Fruit fly (Drosophila melanogaster): ENCODE results near the gene RabGGTb.

The RabGGTb gene

DNA sequence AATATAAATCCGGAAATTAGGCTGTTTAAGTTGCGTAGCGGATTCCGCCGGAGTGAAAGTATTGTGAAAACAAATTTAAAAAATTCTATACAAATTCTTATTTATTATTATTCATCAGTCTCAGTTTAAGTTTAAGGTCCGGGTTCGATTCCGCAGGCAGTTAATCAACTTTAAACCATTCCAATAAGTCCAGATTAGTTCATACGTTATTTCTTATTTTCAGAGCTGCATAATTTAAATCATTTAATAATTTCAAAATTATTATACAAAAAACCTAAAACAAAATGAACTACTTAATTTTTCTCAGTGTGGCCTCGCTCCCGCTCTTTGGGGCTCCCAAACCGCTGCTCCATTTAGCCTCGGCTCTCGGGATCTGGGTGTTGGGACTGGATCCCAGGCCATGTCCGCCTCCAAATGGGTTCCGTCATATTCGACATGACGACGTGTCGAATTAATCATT lies 48.5 kb upstream of the RabGGTb start (continued):
- TF ChIP-seq CG9932 (GFP tag; IDR thresholded peaks at IDR 0.05) (peak; percentile 77), CG8478 (optimal IDR thresholded peaks at IDR 0.05) (no peak), CG5180 (GFP tag; optimal IDR thresholded peaks at IDR 0.05) (peak; percentile 77), da (GFP tag; optimal IDR thresholded peaks at IDR 0.05) (no peak), Doc3 (GFP tag; IDR thresholded peaks at IDR 0.05; ENCODE audit: partially characterized antibody) (no peak), bsh (GFP tag; optimal IDR thresholded peaks at IDR 0.05) (peak; percentile 85 to 93), CG5953 (GFP tag; IDR thresholded peaks at IDR 0.05) (no peak), crp (GFP tag; optimal IDR thresholded peaks at IDR 0.05) (peak in 1 of 2 experiments; percentile 48), Adf1 (GFP tag; IDR thresholded peaks at IDR 0.05) (peak; percentile 30; the same call in 1 of the 2 replicates), ci (GFP tag; IDR thresholded peaks at IDR 0.05) (peak; percentile 76), dati (GFP tag; IDR thresholded peaks at IDR 0.05) (0 out of 2 replicates have a peak, but pooled peaks have one; percentile 3), otp (GFP tag; IDR thresholded peaks at IDR 0.05) (peak; percentile 74; the same call in 1 of the 3 replicates), CG1792 (GFP tag; optimal IDR thresholded peaks at IDR 0.05) (no peak), CG14441 (GFP tag; IDR thresholded peaks at IDR 0.05) (peak; percentile 53), CG13123 (GFP tag; optimal IDR thresholded peaks at IDR 0.05) (peak; percentile 45), gt (GFP tag; IDR thresholded peaks at IDR 0.05) (peak; percentile 36; the same call in 1 of the 2 replicates), chif (GFP tag; optimal IDR thresholded peaks at IDR 0.05) (peak; percentile 36 to 81), CG8359 (GFP tag; optimal IDR thresholded peaks at IDR 0.05; ENCODE audit: borderline replicate concordance) (peak; percentile 83), CG2199 (GFP tag; IDR thresholded peaks at IDR 0.05) (no peak), Opbp (GFP tag; IDR thresholded peaks at IDR 0.05; ENCODE audit: partially characterized antibody) (no peak), sim (GFP tag; IDR thresholded peaks at IDR 0.05) (peak; percentile 36; the same call in 1 of the 2 replicates), crol (GFP tag; IDR thresholded peaks at IDR 0.05) (0 out of 2 replicates have a peak, but pooled peaks have one; percentile 1), CG7928 (GFP tag; optimal IDR thresholded peaks at IDR 0.05) (peak; percentile 68), CG14710 (tag; optimal IDR thresholded peaks at IDR 0.05) (peak; percentile 94), CG10565 (GFP tag; optimal IDR thresholded peaks at IDR 0.05) (peak; percentile 39), CG7556 (GFP tag; optimal IDR thresholded peaks at IDR 0.05) (peak; percentile 97), CG2875 (GFP tag; optimal IDR thresholded peaks at IDR 0.05) (peak; percentile 83), scrt (GFP tag; optimal IDR thresholded peaks at IDR 0.05) (peak; percentile 78), CG8281 (tag; optimal IDR thresholded peaks at IDR 0.05) (peak; percentile 69), CG14965 (GFP tag; optimal IDR thresholded peaks at IDR 0.05; ENCODE audit: borderline replicate concordance) (no peak), CG7839 (tag; optimal IDR thresholded peaks at IDR 0.05) (peak; percentile 94), unpg (GFP tag; optimal IDR thresholded peaks at IDR 0.05) (peak; percentile 88), gcm2 (GFP tag; optimal IDR thresholded peaks at IDR 0.05) (peak; percentile 72), slp2 (GFP tag; optimal IDR thresholded peaks at IDR 0.05) (peak; percentile 29), CG4404 (GFP tag; IDR thresholded peaks at IDR 0.05) (peak; percentile 64), cwo (GFP tag; optimal IDR thresholded peaks at IDR 0.05) (peak; percentile 77), dm (GFP tag; optimal IDR thresholded peaks at IDR 0.05) (no peak), CG18619 (GFP tag; optimal IDR thresholded peaks at IDR 0.05) (peak; percentile 89), ash1 (GFP tag; optimal IDR thresholded peaks at IDR 0.05) (no peak), zen (tag; optimal IDR thresholded peaks at IDR 0.05) (peak; percentile 65), abd-A (tag; optimal IDR thresholded peaks at IDR 0.05) (no peak), pfk (GFP tag; optimal IDR thresholded peaks at IDR 0.05) (no peak), shn (GFP tag; optimal IDR thresholded peaks at IDR 0.05) (no peak), CG15601 (tag; optimal IDR thresholded peaks at IDR 0.05) (peak; percentile 91), CG4328 (GFP tag; optimal IDR thresholded peaks at IDR 0.05) (peak; percentile 87), sima (GFP tag; optimal IDR thresholded peaks at IDR 0.05) (no peak), gfzf (GFP tag; optimal IDR thresholded peaks at IDR 0.05) (no peak), hth (optimal IDR thresholded peaks at IDR 0.05) (no peak), Chrac-16 (GFP tag; optimal IDR thresholded peaks at IDR 0.05) (peak; percentile 77), hbn (GFP tag; IDR thresholded peaks at IDR 0.05; ENCODE audit: partially characterized antibody) (no peak)

Data from whole organism, embryonic.